Fruit fly (Drosophila melanogaster): ENCODE results near the gene CG11755.

CG11755 gene

dm6 chr3R:8700660-8701059, 23.9 kb downstream of the CG11755 start:
- TF ChIP-seq lola (GFP tag; optimal IDR thresholded peaks at IDR 0.05) (no peak), Dif (GFP tag; optimal IDR thresholded peaks at IDR 0.05; ENCODE audit: partially characterized antibody) (no peak), sv (GFP tag; optimal IDR thresholded peaks at IDR 0.05) (no peak), brk (GFP tag; optimal IDR thresholded peaks at IDR 0.05) (no peak), CrebA (GFP tag; optimal IDR thresholded peaks at IDR 0.05; ENCODE audit: borderline replicate concordance) (no peak), fru (GFP tag; optimal IDR thresholded peaks at IDR 0.05) (no peak), Hr83 (GFP tag; optimal IDR thresholded peaks at IDR 0.05; ENCODE audit: poor library complexity, severe bottlenecking) (no peak)

- TF ChIP-seq dl (GFP tag; optimal IDR thresholded peaks at IDR 0.05; ENCODE audit: insufficient read depth in 1 of 2, partially characterized antibody in 2 of 2) = no peak
- no peak for TF ChIP-seq Dif (GFP tag; optimal IDR thresholded peaks at IDR 0.05; ENCODE audit: partially characterized antibody)
- TF ChIP-seq sage (GFP tag; optimal IDR thresholded peaks at IDR 0.05) = no peak
- TF ChIP-seq lola (GFP tag; optimal IDR thresholded peaks at IDR 0.05) = no peak
- TF ChIP-seq brk (GFP tag; optimal IDR thresholded peaks at IDR 0.05) = no peak
- no peak for TF ChIP-seq CG32264 (GFP tag; optimal IDR thresholded peaks at IDR 0.05)
Observed at dm6 chr3R:8701197-8701596, 24.5 kb downstream of the CG11755 start.

DNA sequence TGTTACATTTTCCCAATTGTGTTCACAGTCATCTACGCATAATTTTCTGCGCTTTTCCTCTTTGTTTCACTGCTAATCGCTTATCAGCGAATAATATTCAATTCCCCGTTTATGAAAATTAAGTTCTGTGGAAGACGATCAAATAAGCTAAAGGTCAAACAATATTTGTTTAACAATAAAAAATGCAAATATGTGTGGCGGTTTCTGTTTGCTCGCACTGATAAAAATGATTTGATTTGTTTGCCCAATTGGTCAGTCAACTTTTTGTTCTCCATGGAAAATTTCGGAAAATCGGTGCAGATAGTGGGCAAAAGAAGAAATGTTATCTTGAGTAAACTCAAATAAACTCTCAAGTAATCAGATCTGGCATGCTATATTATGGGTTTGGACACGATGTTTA, 28.0 kb downstream of the CG11755 start:
- no peak for TF ChIP-seq CG9705 (GFP tag; optimal IDR thresholded peaks at IDR 0.05)
- TF ChIP-seq usp (GFP tag; optimal IDR thresholded peaks at IDR 0.05) = no peak
- no peak for TF ChIP-seq dl (GFP tag; optimal IDR thresholded peaks at IDR 0.05; ENCODE audit: insufficient read depth in 1 of 2, partially characterized antibody in 2 of 2)
- TF ChIP-seq Dfd (GFP tag; optimal IDR thresholded peaks at IDR 0.05) = no peak
- no peak for TF ChIP-seq br (GFP tag; optimal IDR thresholded peaks at IDR 0.05)
- no peak for TF ChIP-seq N (GFP tag; optimal IDR thresholded peaks at IDR 0.05)
- TF ChIP-seq CrebA (GFP tag; optimal IDR thresholded peaks at IDR 0.05; ENCODE audit: borderline replicate concordance) = no peak
- TF ChIP-seq sv (GFP tag; optimal IDR thresholded peaks at IDR 0.05) = no peak
- TF ChIP-seq Mio (GFP tag; optimal IDR thresholded peaks at IDR 0.05) = no peak
- no peak for TF ChIP-seq ey (GFP tag; optimal IDR thresholded peaks at IDR 0.05)
- TF ChIP-seq Abd-B (GFP tag; optimal IDR thresholded peaks at IDR 0.05) = no peak
- no peak for TF ChIP-seq lola (GFP tag; optimal IDR thresholded peaks at IDR 0.05)
- TF ChIP-seq brk (GFP tag; optimal IDR thresholded peaks at IDR 0.05) = no peak
- TF ChIP-seq psq (GFP tag; optimal IDR thresholded peaks at IDR 0.05) = no peak
- TF ChIP-seq tai (GFP tag; optimal IDR thresholded peaks at IDR 0.05) = no peak
- TF ChIP-seq Sp1 (GFP tag; optimal IDR thresholded peaks at IDR 0.05) = no peak

- TF ChIP-seq dmrt93B (GFP tag; optimal IDR thresholded peaks at IDR 0.05) (no peak), Sp1 (GFP tag; optimal IDR thresholded peaks at IDR 0.05) (peak; percentile 59), Dfd (GFP tag; optimal IDR thresholded peaks at IDR 0.05) (peak; percentile 68)
Observed at dm6 chr3R:8705323-8706097, 28.8 kb downstream of the CG11755 start.

DNA sequence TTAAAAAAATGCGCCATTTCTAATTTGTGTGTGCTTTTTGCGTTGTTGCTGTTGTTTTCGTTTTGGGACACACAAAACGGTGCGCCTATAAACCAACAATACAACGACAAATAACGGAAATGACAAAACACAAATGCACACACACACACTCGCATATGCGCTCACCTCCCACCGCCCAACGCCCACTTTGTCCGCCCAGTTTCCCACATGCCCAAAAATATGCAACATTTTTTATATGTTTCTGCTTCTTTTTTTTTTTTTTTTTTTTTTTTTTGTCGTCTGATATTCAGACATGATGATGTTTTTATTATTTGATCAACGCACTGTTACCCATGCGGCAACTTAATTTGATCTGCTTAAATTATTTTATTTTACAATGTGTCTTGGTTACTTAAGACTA, 30.5 kb downstream of the CG11755 start:
- TF ChIP-seq Abd-B (GFP tag; optimal IDR thresholded peaks at IDR 0.05) = no peak
- no peak for TF ChIP-seq dl (GFP tag; optimal IDR thresholded peaks at IDR 0.05; ENCODE audit: insufficient read depth in 1 of 2, partially characterized antibody in 2 of 2)
- no peak for TF ChIP-seq dmrt93B (GFP tag; optimal IDR thresholded peaks at IDR 0.05)
- TF ChIP-seq Myc (optimal IDR thresholded peaks at IDR 0.05) = no peak
- TF ChIP-seq N (GFP tag; optimal IDR thresholded peaks at IDR 0.05) = no peak
- no peak for TF ChIP-seq CG9705 (GFP tag; optimal IDR thresholded peaks at IDR 0.05)
- TF ChIP-seq Hr83 (GFP tag; optimal IDR thresholded peaks at IDR 0.05; ENCODE audit: poor library complexity, severe bottlenecking) = no peak
- no peak for TF ChIP-seq CG32264 (GFP tag; optimal IDR thresholded peaks at IDR 0.05)
- no peak for TF ChIP-seq OdsH (GFP tag; optimal IDR thresholded peaks at IDR 0.05)
- no peak for TF ChIP-seq Hnf4 (GFP tag; optimal IDR thresholded peaks at IDR 0.05)
- TF ChIP-seq usp (GFP tag; optimal IDR thresholded peaks at IDR 0.05) = no peak
- no peak for TF ChIP-seq Mio (GFP tag; optimal IDR thresholded peaks at IDR 0.05)
- no peak for TF ChIP-seq Rel (GFP tag; optimal IDR thresholded peaks at IDR 0.05)
- no peak for TF ChIP-seq Rel (tag; optimal IDR thresholded peaks at IDR 0.05)

DNA sequence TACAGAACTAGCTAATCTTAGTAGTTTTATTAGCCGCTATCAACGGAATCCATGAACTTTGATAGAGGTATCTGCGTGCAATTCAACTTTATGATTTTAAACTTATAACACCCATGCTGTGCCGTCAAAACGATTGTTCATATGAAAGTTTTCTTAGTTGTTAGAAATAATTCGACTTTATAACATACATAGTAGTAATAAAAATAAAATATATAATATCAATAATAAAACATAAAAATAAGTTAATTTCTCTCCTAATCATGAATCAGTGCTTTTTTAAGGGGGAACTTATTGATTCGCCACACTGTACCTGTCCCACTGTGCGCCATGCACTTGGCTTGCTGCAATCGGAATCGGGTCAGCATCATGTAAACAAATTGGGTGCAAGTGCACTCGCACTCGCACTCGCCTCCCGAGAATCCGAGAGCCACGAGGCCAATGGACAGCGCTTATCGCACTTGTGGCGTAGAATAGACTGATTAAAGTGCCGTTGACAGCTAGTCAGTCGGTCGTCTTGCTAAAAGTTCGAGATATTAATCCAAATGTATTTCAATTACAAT, 35.3 kb downstream of the CG11755 start:
- TF ChIP-seq Hr83 (GFP tag; optimal IDR thresholded peaks at IDR 0.05; ENCODE audit: poor library complexity, severe bottlenecking) (peak; percentile 4), OdsH (GFP tag; optimal IDR thresholded peaks at IDR 0.05) (no peak), Dif (GFP tag; optimal IDR thresholded peaks at IDR 0.05; ENCODE audit: partially characterized antibody) (peak; percentile 11), Dfd (GFP tag; optimal IDR thresholded peaks at IDR 0.05) (no peak)
